Worm (Caenorhabditis elegans) whole organism, early embryonic: ENCODE measurements around the gene F28H7.3.

Source experiments
- B0310.2 ChIP-seq: sonication (generic microtip); optimal IDR thresholded peaks from 2 replicates; lab custom pipeline; 2016; ENCODE audit warnings: mild to moderate bottlenecking, missing genetic modification characterization, missing compliant biosample characterization
- aly-1 ChIP-seq: sonication (generic microtip); optimal IDR thresholded peaks from 2 replicates; lab custom pipeline; 2016; ENCODE audit warnings: missing genetic modification characterization, missing compliant biosample characterization
- ama-1 ChIP-seq: fragments of 150-350 bp; optimal IDR thresholded peaks from 2 replicates; lab custom pipeline; 2014
- ceh-13 ChIP-seq: fragments of 200-800 bp; sonication (Bioruptor generic); optimal IDR thresholded peaks from 2 replicates; lab custom pipeline; 2018; ENCODE audit warnings: mild to moderate bottlenecking, missing genetic modification characterization, missing compliant biosample characterization
- ets-7 ChIP-seq: sonication (generic microtip); optimal IDR thresholded peaks from 2 replicates; lab custom pipeline; 2016; ENCODE audit warnings: missing genotype, missing genetic modification characterization, missing compliant biosample characterization
- hmbx-1 ChIP-seq: sonication (generic microtip); optimal IDR thresholded peaks from 2 replicates; lab custom pipeline; 2016; ENCODE audit warnings: mild to moderate bottlenecking, missing genetic modification characterization, missing compliant biosample characterization
- hnd-1 ChIP-seq: sonication (generic microtip); optimal IDR thresholded peaks from 2 replicates; lab custom pipeline; 2016; ENCODE audit warnings: missing genetic modification characterization, missing compliant biosample characterization
- pes-1 ChIP-seq: fragments of 200-800 bp; sonication (Bioruptor generic); IDR thresholded peaks from 2 replicates; pipeline ENCODE4 v1.3.6; 2022; ENCODE audit warnings: missing genetic modification reagents, missing genetic modification characterization, missing compliant biosample characterization
- sea-1 ChIP-seq: fragments of 200-800 bp; sonication (Bioruptor generic); conservative IDR thresholded peaks from 2 replicates; pipeline ENCODE4 v1.3.6; 2022; ENCODE audit warnings: missing genetic modification characterization, missing compliant biosample characterization
- tbx-11 ChIP-seq: fragments of 200-800 bp; sonication (Bioruptor generic); IDR thresholded peaks from 2 replicates; pipeline ENCODE4 v1.3.6; 2022; ENCODE audit warnings: missing genetic modification characterization, missing compliant biosample characterization

DNA sequence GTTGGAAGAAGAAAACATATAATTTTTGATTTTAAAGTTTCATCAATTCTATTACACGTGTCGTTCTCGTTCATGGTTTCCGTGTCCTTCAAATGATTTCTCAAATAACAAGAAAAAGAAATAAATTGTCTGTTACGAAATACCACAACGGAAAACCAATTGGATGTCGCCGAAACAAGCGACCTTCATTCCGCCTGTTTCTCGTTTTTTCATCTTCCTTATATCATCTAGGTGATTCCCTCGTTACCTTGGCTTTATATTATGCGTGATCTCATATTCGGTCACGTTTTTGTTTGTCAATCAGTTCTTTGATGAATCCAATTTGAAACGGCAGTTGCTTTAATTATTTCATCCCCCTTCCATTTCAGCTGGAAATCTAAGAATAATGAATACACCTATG is 6.5 kb upstream of the F28H7.3 start:
- TF ChIP-seq ama-1 (lab: Kevin White, UChicago) (no peak), sea-1 (GFP tag; lab: Robert Waterston, UW) (no peak), tbx-11 (GFP tag; lab: Robert Waterston, UW) (no peak), hmbx-1 (tag; lab: Kevin White, UChicago) (no peak), ets-7 (tag; lab: Kevin White, UChicago) (no peak), hnd-1 (tag; lab: Kevin White, UChicago) (no peak), ceh-13 (no peak), B0310.2 (tag; lab: Kevin White, UChicago) (no peak), aly-1 (tag; lab: Kevin White, UChicago) (no peak), pes-1 (GFP tag; lab: Robert Waterston, UW) (no peak)
